5 fruit fly cellular contexts compared by ENCODE assay signal in the genomic region with DNA sequence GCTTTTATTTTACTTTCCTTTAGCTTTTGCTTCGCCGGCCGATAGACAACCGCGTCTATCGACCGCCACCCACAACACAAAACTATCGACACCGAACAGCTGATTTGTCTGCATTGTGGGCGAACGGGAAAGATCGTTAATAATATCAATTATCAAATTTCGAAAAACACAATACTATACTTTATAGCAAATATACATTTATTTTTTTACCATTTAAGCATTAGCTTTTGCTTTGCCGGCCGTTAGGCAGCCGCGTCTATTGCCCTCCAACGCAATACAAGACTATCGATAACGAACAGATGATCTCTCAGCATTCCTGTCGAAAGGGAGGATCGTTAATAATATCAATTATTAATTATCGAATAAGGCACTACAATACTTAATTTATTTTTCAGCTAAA.
TF ChIP-seq lines count a peak whose summit lies in the region.

Gene CG2938 (minus strand): TSS at position 296 of the 400 bp plus-strand sequence.
Gene Glos (plus strand): TSS at position 344 of the 400 bp plus-strand sequence.

- TF ChIP-seq CTCF in whole organism, embryonic (GFP tag; optimal IDR thresholded peaks at IDR 0.05; lab: Kevin White, UChicago) = no peak

TF ChIP-seq in whole organism, adult, 20 proteins besides CTCF, POLR2A, EP300 and RAD21:
- TF ChIP-seq bab1 (GFP tag; optimal IDR thresholded peaks at IDR 0.05; lab: Kevin White, UChicago) = no peak
- no peak for TF ChIP-seq CG7045 (GFP tag; optimal IDR thresholded peaks at IDR 0.05; lab: Kevin White, UChicago)
- TF ChIP-seq CG14711 (tag; optimal IDR thresholded peaks at IDR 0.05; lab: Kevin White, UChicago) = no peak
- no peak for TF ChIP-seq tj (GFP tag; optimal IDR thresholded peaks at IDR 0.05; lab: Kevin White, UChicago)
- no peak for TF ChIP-seq CG5204 (GFP tag; optimal IDR thresholded peaks at IDR 0.05; lab: Kevin White, UChicago)
- TF ChIP-seq CG1620 (GFP tag; optimal IDR thresholded peaks at IDR 0.05; lab: Kevin White, UChicago) = no peak
- TF ChIP-seq kay (GFP tag; lab: Kevin White, UChicago; ENCODE audit: borderline replicate concordance) = peak; percentile 77

TF ChIP-seq in whole organism, embryonic, 481 proteins besides CTCF, POLR2A, EP300 and RAD21 (continues in another document):
- no peak for TF ChIP-seq BtbVII (GFP tag; optimal IDR thresholded peaks at IDR 0.05; lab: Kevin White, UChicago)
- TF ChIP-seq CG8478 (optimal IDR thresholded peaks at IDR 0.05; lab: Kevin White, UChicago) = no peak
- no peak for TF ChIP-seq Ada2b (GFP tag; IDR thresholded peaks at IDR 0.05; lab: Robert Waterston, UW)
- no peak for TF ChIP-seq B-H2 (GFP tag; optimal IDR thresholded peaks at IDR 0.05; lab: Kevin White, UChicago)
- no peak for TF ChIP-seq corto (GFP tag; optimal IDR thresholded peaks at IDR 0.05; lab: Kevin White, UChicago)
- peak; percentile 30; the same call in 1 of the 2 replicates for TF ChIP-seq E2f2 (GFP tag; IDR thresholded peaks at IDR 0.05; lab: Robert Waterston, UW)
- TF ChIP-seq CG15479 (GFP tag; optimal IDR thresholded peaks at IDR 0.05; lab: Kevin White, UChicago) = no peak
- peak; percentile 33 for TF ChIP-seq pzg (GFP tag; optimal IDR thresholded peaks at IDR 0.05; lab: Kevin White, UChicago)
- no peak for TF ChIP-seq slou (GFP tag; optimal IDR thresholded peaks at IDR 0.05; lab: Kevin White, UChicago)
- TF ChIP-seq CG6791 (GFP tag; IDR thresholded peaks at IDR 0.05; lab: Robert Waterston, UW; ENCODE audit: partially characterized antibody) = peak; percentile 68; the same call in 2 of the 3 replicates
- no peak for TF ChIP-seq Fer3 (tag; optimal IDR thresholded peaks at IDR 0.05; lab: Kevin White, UChicago)
- TF ChIP-seq CG16813 (GFP tag; IDR thresholded peaks at IDR 0.05; lab: Robert Waterston, UW; ENCODE audit: partially characterized antibody) = peak; percentile 72
- TF ChIP-seq esg (GFP tag; conservative IDR thresholded peaks at IDR 0.05; lab: Robert Waterston, UW) = no peak
- no peak for TF ChIP-seq jing (GFP tag; optimal IDR thresholded peaks at IDR 0.05; lab: Kevin White, UChicago)
- peak; percentile 21 for TF ChIP-seq nmo (GFP tag; optimal IDR thresholded peaks at IDR 0.05; lab: Kevin White, UChicago)
- TF ChIP-seq nerfin-2 (GFP tag; IDR thresholded peaks at IDR 0.05; lab: Robert Waterston, UW; ENCODE audit: partially characterized antibody) = no peak; the same call in 1 of the 2 replicates
- peak; percentile 68; the same call in 2 of the 3 replicates for TF ChIP-seq CG14860 (GFP tag; IDR thresholded peaks at IDR 0.05; lab: Robert Waterston, UW; ENCODE audit: partially characterized antibody)
- no peak for TF ChIP-seq Eip74EF (GFP tag; optimal IDR thresholded peaks at IDR 0.05; lab: Kevin White, UChicago)

TF ChIP-seq in whole organism, prepupa, 60 proteins besides CTCF, POLR2A, EP300 and RAD21:
- TF ChIP-seq Met (GFP tag; optimal IDR thresholded peaks at IDR 0.05; lab: Kevin White, UChicago) = peak; percentile 10
- no peak for TF ChIP-seq cyc (GFP tag; optimal IDR thresholded peaks at IDR 0.05; lab: Kevin White, UChicago)
- TF ChIP-seq lz (GFP tag; optimal IDR thresholded peaks at IDR 0.05; lab: Kevin White, UChicago) = no peak
- TF ChIP-seq Hr39 (GFP tag; optimal IDR thresholded peaks at IDR 0.05; lab: Kevin White, UChicago) = no peak
- no peak for TF ChIP-seq achi (GFP tag; optimal IDR thresholded peaks at IDR 0.05; lab: Kevin White, UChicago)
- TF ChIP-seq svp (GFP tag; lab: Kevin White, UChicago) = peak; percentile 21
- no peak for TF ChIP-seq esn (GFP tag; optimal IDR thresholded peaks at IDR 0.05; lab: Kevin White, UChicago)
- TF ChIP-seq CG10669 (GFP tag; optimal IDR thresholded peaks at IDR 0.05; lab: Kevin White, UChicago) = no peak
- TF ChIP-seq Sox102F (GFP tag; optimal IDR thresholded peaks at IDR 0.05; lab: Kevin White, UChicago) = no peak
- TF ChIP-seq CG3919 (GFP tag; optimal IDR thresholded peaks at IDR 0.05; lab: Kevin White, UChicago) = no peak
- no peak for TF ChIP-seq Blimp-1 (GFP tag; optimal IDR thresholded peaks at IDR 0.05; lab: Kevin White, UChicago)
- peak; percentile 20 for TF ChIP-seq Sox14 (GFP tag; optimal IDR thresholded peaks at IDR 0.05; lab: Kevin White, UChicago)
- no peak for TF ChIP-seq Eip75B (GFP tag; optimal IDR thresholded peaks at IDR 0.05; lab: Kevin White, UChicago)
- TF ChIP-seq Eip78C (GFP tag; lab: Kevin White, UChicago) = peak; percentile 73

TF ChIP-seq in whole organism, pupa, 21 proteins besides CTCF, POLR2A, EP300 and RAD21:
- TF ChIP-seq rn (GFP tag; IDR thresholded peaks at IDR 0.05; lab: Robert Waterston, UW) (no peak), gl (tag; optimal IDR thresholded peaks at IDR 0.05; lab: Kevin White, UChicago) (no peak), CG9948 (tag; optimal IDR thresholded peaks at IDR 0.05; lab: Kevin White, UChicago) (no peak), CG14655 (GFP tag; optimal IDR thresholded peaks at IDR 0.05; lab: Kevin White, UChicago) (no peak), CG32121 (GFP tag; IDR thresholded peaks at IDR 0.05; lab: Robert Waterston, UW) (0 out of 2 replicates have a peak, but pooled peaks have one; percentile 4), Pif1A (GFP tag; optimal IDR thresholded peaks at IDR 0.05; lab: Kevin White, UChicago) (no peak), CG8301 (tag; optimal IDR thresholded peaks at IDR 0.05; lab: Kevin White, UChicago) (no peak), EcR (GFP tag; optimal IDR thresholded peaks at IDR 0.05; lab: Kevin White, UChicago) (no peak), CG4496 (GFP tag; IDR thresholded peaks at IDR 0.05; lab: Robert Waterston, UW) (no peak)

TF ChIP-seq in whole organism, wandering third instar larva, 38 proteins besides CTCF, POLR2A, EP300 and RAD21:
- TF ChIP-seq sage (GFP tag; optimal IDR thresholded peaks at IDR 0.05; lab: Kevin White, UChicago) = peak; percentile 4
- TF ChIP-seq h (GFP tag; optimal IDR thresholded peaks at IDR 0.05; lab: Kevin White, UChicago) = peak; percentile 9
- no peak for TF ChIP-seq N (GFP tag; optimal IDR thresholded peaks at IDR 0.05; lab: Kevin White, UChicago)
- TF ChIP-seq Hnf4 (GFP tag; optimal IDR thresholded peaks at IDR 0.05; lab: Kevin White, UChicago) = peak; percentile 24
- peak; percentile 64 for TF ChIP-seq psq (GFP tag; optimal IDR thresholded peaks at IDR 0.05; lab: Kevin White, UChicago)
- TF ChIP-seq rgr (GFP tag; optimal IDR thresholded peaks at IDR 0.05; lab: Kevin White, UChicago) = no peak
TF ChIP-seq in whole organism, wandering third instar larva: peak in this region for 4.
